Fruit fly (Drosophila melanogaster): ENCODE measurements around the gene prage.
A peak's percentile ranks its signal among the peaks of the same experiment; 100 is the strongest.

Gene prage

dm6 chrX:1845413-1845951 is 72.0 kb downstream of the prage start (continued):
- TF ChIP-seq ftz-f1 (GFP tag; optimal IDR thresholded peaks at IDR 0.05) (no peak), CG10147 (GFP tag; optimal IDR thresholded peaks at IDR 0.05) (no peak), otp (GFP tag; IDR thresholded peaks at IDR 0.05) (peak; percentile 33; the same call in 1 of the 3 replicates), CTCF (GFP tag; optimal IDR thresholded peaks at IDR 0.05) (no peak), CG2116 (GFP tag; optimal IDR thresholded peaks at IDR 0.05) (peak; percentile 17), CG4820 (GFP tag; optimal IDR thresholded peaks at IDR 0.05) (no peak), unc-4 (GFP tag; IDR thresholded peaks at IDR 0.05; ENCODE audit: partially characterized antibody) (no peak), ro (GFP tag; IDR thresholded peaks at IDR 0.05) (no peak), Taf1 (GFP tag; IDR thresholded peaks at IDR 0.05) (no peak), sc (optimal IDR thresholded peaks at IDR 0.05) (no peak), sc (GFP tag; optimal IDR thresholded peaks at IDR 0.05) (peak; percentile 4), bab2 (GFP tag; optimal IDR thresholded peaks at IDR 0.05) (peak; percentile 84), CG17359 (tag; optimal IDR thresholded peaks at IDR 0.05) (peak; percentile 39), CG30403 (GFP tag; optimal IDR thresholded peaks at IDR 0.05) (no peak), B-H2 (GFP tag; optimal IDR thresholded peaks at IDR 0.05) (peak; percentile 36), CG7271 (tag; optimal IDR thresholded peaks at IDR 0.05) (peak; percentile 30), ken (GFP tag; IDR thresholded peaks at IDR 0.05) (no peak), CG17568 (GFP tag; optimal IDR thresholded peaks at IDR 0.05) (peak; percentile 43), CG16813 (GFP tag; IDR thresholded peaks at IDR 0.05; ENCODE audit: partially characterized antibody) (no peak), salm (tag; optimal IDR thresholded peaks at IDR 0.05) (no peak), CG1024 (GFP tag; IDR thresholded peaks at IDR 0.05) (no peak; the same call in 1 of the 2 replicates), Sin3A (optimal IDR thresholded peaks at IDR 0.05) (no peak), E2f1 (GFP tag; IDR thresholded peaks at IDR 0.05) (no peak), bcd (GFP tag; optimal IDR thresholded peaks at IDR 0.05) (peak; percentile 5), toy (GFP tag; IDR thresholded peaks at IDR 0.05) (peak; percentile 53; the same call in 1 of the 2 replicates), insv (GFP tag; optimal IDR thresholded peaks at IDR 0.05) (no peak), Ravus (GFP tag; IDR thresholded peaks at IDR 0.05) (no peak), CG8290 (GFP tag; optimal IDR thresholded peaks at IDR 0.05) (no peak), CG8290 (tag; optimal IDR thresholded peaks at IDR 0.05) (peak in 1 of 2 experiments; percentile 85), Mes4 (GFP tag; optimal IDR thresholded peaks at IDR 0.05) (peak; percentile 43), kay (GFP tag; optimal IDR thresholded peaks at IDR 0.05) (no peak), inv (GFP tag; IDR thresholded peaks at IDR 0.05; ENCODE audit: partially characterized antibody) (no peak), Oaz (GFP tag; IDR thresholded peaks at IDR 0.05) (no peak), CG34422 (GFP tag; IDR thresholded peaks at IDR 0.05) (no peak), wdn (GFP tag; IDR thresholded peaks at IDR 0.05) (0 out of 2 replicates have a peak, but pooled peaks have one; percentile 36), CG17186 (GFP tag; optimal IDR thresholded peaks at IDR 0.05) (no peak), Hmr (GFP tag; optimal IDR thresholded peaks at IDR 0.05) (peak; percentile 81), esg (GFP tag; conservative IDR thresholded peaks at IDR 0.05) (no peak), CG11093 (GFP tag; IDR thresholded peaks at IDR 0.05) (no peak), Hsf (GFP tag; optimal IDR thresholded peaks at IDR 0.05) (peak; percentile 3), CG32532 (GFP tag; IDR thresholded peaks at IDR 0.05) (peak; percentile 46), CG10543 (GFP tag; optimal IDR thresholded peaks at IDR 0.05) (peak; percentile 80), CG4328 (GFP tag; optimal IDR thresholded peaks at IDR 0.05) (no peak), CG6813 (GFP tag; optimal IDR thresholded peaks at IDR 0.05) (peak; percentile 66), ATbp (GFP tag; optimal IDR thresholded peaks at IDR 0.05) (peak; percentile 64), Stat92E (GFP tag; optimal IDR thresholded peaks at IDR 0.05) (no peak), CG14965 (GFP tag; optimal IDR thresholded peaks at IDR 0.05; ENCODE audit: borderline replicate concordance) (peak; percentile 35), wor (GFP tag; IDR thresholded peaks at IDR 0.05) (no peak), Mad (GFP tag; optimal IDR thresholded peaks at IDR 0.05) (peak; percentile 29), CG10209 (GFP tag; optimal IDR thresholded peaks at IDR 0.05) (peak; percentile 61), Usf (GFP tag; optimal IDR thresholded peaks at IDR 0.05) (no peak), pzg (GFP tag; optimal IDR thresholded peaks at IDR 0.05) (no peak)

Data from whole organism, embryonic.